Worm (Caenorhabditis elegans): ENCODE data around the gene mdl-1.

Gene mdl-1

ce11 chrX:6736358-6736991 is 5.7 kb upstream of the mdl-1 start:
- TF ChIP-seq unc-55 (GFP tag; optimal IDR thresholded peaks at IDR 0.05) (no peak), ceh-82 (tag; optimal IDR thresholded peaks at IDR 0.05) (no peak), R02D3.7 (tag; optimal IDR thresholded peaks at IDR 0.05) (no peak), fos-1 (tag; optimal IDR thresholded peaks at IDR 0.05) (peak; percentile 61), lsy-2 (tag; optimal IDR thresholded peaks at IDR 0.05) (peak in 1 of 2 experiments; percentile 63), zag-1 (tag; optimal IDR thresholded peaks at IDR 0.05) (no peak), ZK546.5 (tag; optimal IDR thresholded peaks at IDR 0.05) (no peak), blmp-1 (tag; optimal IDR thresholded peaks at IDR 0.05; ENCODE audit: insufficient read depth) (peak; percentile 84), ztf-4 (tag; optimal IDR thresholded peaks at IDR 0.05) (peak; percentile 19), lin-11 (tag; optimal IDR thresholded peaks at IDR 0.05) (no peak), F13H6.1 (tag; optimal IDR thresholded peaks at IDR 0.05) (peak; percentile 68), ama-1 (optimal IDR thresholded peaks at IDR 0.05) (peak; percentile 17), ztf-11 (tag; optimal IDR thresholded peaks at IDR 0.05) (no peak), mdl-1 (tag; optimal IDR thresholded peaks at IDR 0.05) (peak; percentile 80 to 84), sma-9 (GFP tag; optimal IDR thresholded peaks at IDR 0.05) (peak; percentile 93), sma-9 (tag; optimal IDR thresholded peaks at IDR 0.05) (no peak), nhr-237 (tag; optimal IDR thresholded peaks at IDR 0.05) (no peak), peb-1 (tag; optimal IDR thresholded peaks at IDR 0.05) (no peak), aly-2 (tag; optimal IDR thresholded peaks at IDR 0.05) (no peak), egl-27 (tag; optimal IDR thresholded peaks at IDR 0.05) (peak; percentile 84), nhr-23 (tag; optimal IDR thresholded peaks at IDR 0.05) (no peak), elt-3 (tag; optimal IDR thresholded peaks at IDR 0.05) (peak; percentile 14), nhr-25 (tag; optimal IDR thresholded peaks at IDR 0.05) (peak; percentile 97), nhr-77 (tag; optimal IDR thresholded peaks at IDR 0.05) (no peak), crh-2 (tag; optimal IDR thresholded peaks at IDR 0.05) (peak; percentile 66), nhr-12 (tag; optimal IDR thresholded peaks at IDR 0.05) (no peak), nhr-6 (tag; optimal IDR thresholded peaks at IDR 0.05) (peak; percentile 76), alr-1 (tag; optimal IDR thresholded peaks at IDR 0.05) (no peak), skn-1 (tag; optimal IDR thresholded peaks at IDR 0.05) (no peak), elt-1 (tag; optimal IDR thresholded peaks at IDR 0.05) (no peak), nhr-129 (tag; optimal IDR thresholded peaks at IDR 0.05) (peak; percentile 88), snpc-4 (tag; optimal IDR thresholded peaks at IDR 0.05) (no peak), sma-3 (GFP tag; optimal IDR thresholded peaks at IDR 0.05) (peak; percentile 91), lin-13 (GFP tag; optimal IDR thresholded peaks at IDR 0.05) (no peak), mab-5 (tag; optimal IDR thresholded peaks at IDR 0.05) (no peak), mbf-1 (tag; optimal IDR thresholded peaks at IDR 0.05) (no peak), gmeb-1 (tag; optimal IDR thresholded peaks at IDR 0.05) (peak; percentile 66), unc-39 (tag; optimal IDR thresholded peaks at IDR 0.05) (no peak), dmd-4 (tag; optimal IDR thresholded peaks at IDR 0.05) (peak; percentile 21), nhr-10 (tag; optimal IDR thresholded peaks at IDR 0.05) (no peak), unc-62 (GFP tag; optimal IDR thresholded peaks at IDR 0.05) (no peak), ztf-1 (GFP tag; conservative IDR thresholded peaks at IDR 0.05) (no peak), C34F6.9 (tag; optimal IDR thresholded peaks at IDR 0.05) (peak; percentile 42), ceh-16 (tag; optimal IDR thresholded peaks at IDR 0.05) (no peak), Y55F3AM.14 (GFP tag; optimal IDR thresholded peaks at IDR 0.05) (peak; percentile 66), sem-4 (tag; optimal IDR thresholded peaks at IDR 0.05) (peak; percentile 32), nhr-11 (tag; optimal IDR thresholded peaks at IDR 0.05) (no peak), nhr-21 (tag; optimal IDR thresholded peaks at IDR 0.05) (peak; percentile 96), lin-39 (tag; optimal IDR thresholded peaks at IDR 0.05) (no peak)

All from whole organism, L2 larva.